Fruit fly (Drosophila melanogaster): Measurements from ENCODE around the gene CG15306.

dm6 chrX:10324836-10325566, 6.6 kb downstream of the CG15306 start:
- TF ChIP-seq CG14655 (GFP tag; optimal IDR thresholded peaks at IDR 0.05) (peak; percentile 65), gl (tag; optimal IDR thresholded peaks at IDR 0.05) (no peak), rn (GFP tag; IDR thresholded peaks at IDR 0.05) (no peak), CG12605 (GFP tag; IDR thresholded peaks at IDR 0.05) (no peak), CG15710 (tag; optimal IDR thresholded peaks at IDR 0.05) (peak; percentile 20), D1 (tag; optimal IDR thresholded peaks at IDR 0.05) (no peak)
